Worm (Caenorhabditis elegans) whole organism, L4 larva: Measurements from ENCODE around the gene usp-33.
A peak's percentile ranks its signal among the peaks of the same experiment; 100 is the strongest.

Experiments
- Y5F2A.4 ChIP-seq: fragments of 200-800 bp; sonication (Bioruptor generic); optimal IDR thresholded peaks from 2 replicates; lab custom pipeline; 2018; ENCODE audit warnings: mild to moderate bottlenecking, missing genetic modification characterization, missing compliant biosample characterization
- ces-1 ChIP-seq: fragments of 150-350 bp; sonication (generic microtip); optimal IDR thresholded peaks from 4 replicates; lab custom pipeline; 2014; ENCODE audit warnings: missing biosample characterization, missing genetic modification reagents, missing genetic modification characterization
- egl-27 ChIP-seq: sonication (generic microtip); optimal IDR thresholded peaks from 3 replicates; lab custom pipeline; 2017; ENCODE audit warnings: missing biosample characterization, missing genetic modification reagents, missing genetic modification characterization
- madf-9 ChIP-seq: fragments of 200-800 bp; sonication (Bioruptor generic); conservative IDR thresholded peaks from 2 replicates; pipeline ENCODE4 v1.3.6; 2022; ENCODE audit warnings: missing genetic modification reagents, missing genetic modification characterization, missing compliant biosample characterization
- nhr-10 ChIP-seq: fragments of 150-350 bp; optimal IDR thresholded peaks from 2 replicates; lab custom pipeline; 2014; ENCODE audit warnings: missing biosample characterization, missing genetic modification characterization
- nhr-6 ChIP-seq: fragments of 150-350 bp; optimal IDR thresholded peaks from 2 replicates; lab custom pipeline; 2014; ENCODE audit warnings: missing biosample characterization, missing genetic modification characterization
- pha-4 ChIP-seq, 2 experiments: fragments of 150-350 bp in 1 of 2; fragments of 200-800 bp in 1 of 2; sonication (Bioruptor generic) in 1 of 2; IDR thresholded peaks in 1 of 2; optimal IDR thresholded peaks in 1 of 2; 2 replicates each; pipeline versions ENCODE4 v1.3.6 to Lab custom; 2014 to 2022; ENCODE audit warnings: missing genetic modification characterization in 2 of 2, missing genetic modification reagents in 2 of 2, missing biosample characterization in 1 of 2, missing compliant biosample characterization in 1 of 2
- ztf-11 ChIP-seq: fragments of 150-350 bp; optimal IDR thresholded peaks from 2 replicates; lab custom pipeline; 2014; ENCODE audit warnings: missing biosample characterization, missing genetic modification characterization

DNA sequence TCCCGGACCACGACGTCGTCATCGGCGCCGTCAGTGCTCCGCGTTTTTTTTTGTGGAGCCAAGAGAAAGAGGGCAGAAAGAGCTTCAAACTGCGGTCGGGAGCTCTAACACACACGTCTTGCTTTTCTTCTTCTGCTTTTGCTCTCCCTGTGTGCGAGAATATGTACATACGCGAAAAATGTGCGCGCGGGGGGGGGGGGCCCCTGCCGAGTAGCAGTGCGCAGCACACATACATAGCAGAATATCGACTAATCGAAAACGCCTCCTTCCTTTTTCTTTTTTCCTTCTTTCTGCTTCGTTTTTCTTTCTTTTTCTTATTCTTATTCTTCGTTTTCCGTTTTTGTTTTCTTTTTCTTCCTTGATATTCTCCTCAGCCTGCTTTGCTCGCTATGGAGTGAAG lies 24.5 kb upstream of the usp-33 start:
- TF ChIP-seq pha-4 (GFP tag; IDR thresholded peaks at IDR 0.05; lab: Robert Waterston, UW), result 0 out of 2 replicates have a peak, but pooled peaks have one; percentile 30
- no peak for TF ChIP-seq pha-4 (tag; optimal IDR thresholded peaks at IDR 0.05; lab: Kevin White, UChicago)
- no peak for TF ChIP-seq nhr-6 (tag; lab: Kevin White, UChicago)
- TF ChIP-seq ces-1 (GFP tag; lab: Kevin White, UChicago), result no peak
- no peak for TF ChIP-seq ztf-11 (tag; lab: Kevin White, UChicago)
- TF ChIP-seq egl-27 (tag; lab: Kevin White, UChicago), result no peak
- TF ChIP-seq madf-9 (GFP tag; lab: Robert Waterston, UW), result no peak
- no peak for TF ChIP-seq Y5F2A.4 (GFP tag; lab: Kevin White, UChicago)
- no peak for TF ChIP-seq nhr-10 (tag; lab: Kevin White, UChicago)
